Worm (Caenorhabditis elegans) whole organism, L4 larva: ENCODE results near the gene F55C10.4.
A peak's percentile ranks its signal among the peaks of the same experiment; 100 is the strongest.

Experiments
- F10B5.3 ChIP-seq: sonication (generic microtip); optimal IDR thresholded peaks from 2 replicates; lab custom pipeline; 2016; ENCODE audit warnings: mild to moderate bottlenecking, missing genetic modification characterization, missing compliant biosample characterization
- T26A8.4 ChIP-seq: fragments of 200-800 bp; sonication (Bioruptor generic); IDR thresholded peaks from 2 replicates; pipeline ENCODE4 v1.3.6; 2022; ENCODE audit warnings: missing genetic modification characterization, missing compliant biosample characterization
- Y5F2A.4 ChIP-seq: fragments of 200-800 bp; sonication (Bioruptor generic); optimal IDR thresholded peaks from 2 replicates; lab custom pipeline; 2018; ENCODE audit warnings: mild to moderate bottlenecking, missing genetic modification characterization, missing compliant biosample characterization
- ZK546.5 ChIP-seq, 2 experiments: sonication (generic microtip); optimal IDR thresholded peaks; 2 replicates each; lab custom pipeline; 2017; ENCODE audit warnings: missing biosample characterization in 2 of 2, missing genetic modification characterization in 2 of 2
- attf-4 ChIP-seq: sonication (generic microtip); optimal IDR thresholded peaks from 3 replicates; lab custom pipeline; 2017; ENCODE audit warnings: missing biosample characterization, missing genetic modification characterization
- ceh-20 ChIP-seq: fragments of 200-800 bp; sonication (Bioruptor generic); IDR thresholded peaks from 2 replicates; pipeline ENCODE4 v1.3.6; 2022; ENCODE audit warnings: missing genetic modification reagents, missing genetic modification characterization, missing compliant biosample characterization
- ces-1 ChIP-seq: fragments of 150-350 bp; sonication (generic microtip); optimal IDR thresholded peaks from 4 replicates; lab custom pipeline; 2014; ENCODE audit warnings: missing biosample characterization, missing genetic modification reagents, missing genetic modification characterization
- daf-16 ChIP-seq, 3 experiments: sonication (generic microtip); optimal IDR thresholded peaks; 2 replicates each; lab custom pipeline; 2016 to 2017; ENCODE audit warnings: missing genetic modification characterization in 3 of 3, missing genetic modification reagents in 3 of 3, mild to moderate bottlenecking in 2 of 3, missing compliant biosample characterization in 2 of 3, missing biosample characterization in 1 of 3, moderate library complexity in 1 of 3
- daf-19 ChIP-seq: fragments of 200-800 bp; sonication (Bioruptor generic); conservative IDR thresholded peaks from 2 replicates; pipeline ENCODE4 v1.3.6; 2022; ENCODE audit warnings: missing genetic modification characterization, missing compliant biosample characterization
- dmd-6 ChIP-seq: fragments of 200-800 bp; sonication (Bioruptor generic); IDR thresholded peaks from 2 replicates; pipeline ENCODE4 v1.3.6; 2022; ENCODE audit warnings: missing genetic modification reagents, missing genetic modification characterization, missing compliant biosample characterization
- duxl-1 ChIP-seq: sonication (generic microtip); optimal IDR thresholded peaks from 2 replicates; lab custom pipeline; 2016; ENCODE audit warnings: mild to moderate bottlenecking, missing genetic modification characterization, moderate library complexity, missing compliant biosample characterization; ENCODE audit not compliant: poor library complexity
- fkh-10 ChIP-seq: fragments of 150-350 bp; optimal IDR thresholded peaks from 2 replicates; lab custom pipeline; 2014; ENCODE audit warnings: missing biosample characterization, missing genetic modification reagents, missing genetic modification characterization
- fos-1 ChIP-seq: fragments of 150-350 bp; optimal IDR thresholded peaks from 2 replicates; lab custom pipeline; 2014; ENCODE audit warnings: missing biosample characterization, missing genetic modification characterization
- hlh-30 ChIP-seq: sonication (generic microtip); optimal IDR thresholded peaks from 2 replicates; lab custom pipeline; 2017; ENCODE audit warnings: antibody characterized with exemption, mild to moderate bottlenecking, missing genetic modification characterization, missing compliant biosample characterization; ENCODE audit not compliant: insufficient read depth
- lim-7 ChIP-seq: fragments of 200-800 bp; sonication (Bioruptor generic); IDR thresholded peaks from 2 replicates; pipeline ENCODE4 v1.3.6; 2022; ENCODE audit warnings: missing genetic modification characterization, missing compliant biosample characterization
- lsy-2 ChIP-seq, 2 experiments: fragments of 150-350 bp in 1 of 2; sonication (generic microtip) in 1 of 2; optimal IDR thresholded peaks; 2 replicates each; lab custom pipeline; 2014 to 2017; ENCODE audit warnings: missing biosample characterization in 2 of 2, missing genetic modification characterization in 2 of 2
- mep-1 ChIP-seq: fragments of 150-350 bp; sonication (generic microtip); optimal IDR thresholded peaks from 3 replicates; lab custom pipeline; 2014; ENCODE audit warnings: missing biosample characterization, missing genetic modification characterization
- mxl-3 ChIP-seq: fragments of 200-800 bp; sonication (Bioruptor generic); optimal IDR thresholded peaks from 2 replicates; lab custom pipeline; 2018; ENCODE audit warnings: mild to moderate bottlenecking, missing genetic modification characterization, missing compliant biosample characterization
- nhr-111 ChIP-seq: fragments of 200-800 bp; sonication (Bioruptor generic); optimal IDR thresholded peaks from 2 replicates; lab custom pipeline; 2018; ENCODE audit warnings: mild to moderate bottlenecking, missing genetic modification characterization, missing compliant biosample characterization
- nhr-28 ChIP-seq: fragments of 150-350 bp; optimal IDR thresholded peaks from 2 replicates; lab custom pipeline; 2014; ENCODE audit warnings: missing biosample characterization, missing genetic modification characterization
- nhr-41 ChIP-seq: fragments of 200-800 bp; sonication (Bioruptor generic); IDR thresholded peaks from 2 replicates; pipeline ENCODE4 v1.3.6; 2022; ENCODE audit warnings: missing genetic modification reagents, missing genetic modification characterization, missing compliant biosample characterization
- nhr-42 ChIP-seq: fragments of 200-800 bp; sonication (Bioruptor generic); IDR thresholded peaks from 2 replicates; pipeline ENCODE4 v1.3.6; 2022; ENCODE audit warnings: missing genetic modification characterization, missing compliant biosample characterization
- nhr-76 ChIP-seq: fragments of 150-350 bp; optimal IDR thresholded peaks from 2 replicates; lab custom pipeline; 2014; ENCODE audit warnings: missing biosample characterization, missing genetic modification characterization
- pqm-1 ChIP-seq: sonication (generic microtip); optimal IDR thresholded peaks from 2 replicates; lab custom pipeline; 2017; ENCODE audit warnings: missing biosample characterization, missing genetic modification characterization
- saeg-2 ChIP-seq: fragments of 200-800 bp; sonication (Bioruptor generic); IDR thresholded peaks from 2 replicates; pipeline ENCODE4 v1.3.6; 2022; ENCODE audit warnings: missing genetic modification reagents, missing genetic modification characterization, missing compliant biosample characterization
- sdz-12 ChIP-seq: fragments of 200-800 bp; sonication (Bioruptor generic); optimal IDR thresholded peaks from 2 replicates; lab custom pipeline; 2018; ENCODE audit warnings: mild to moderate bottlenecking, missing genetic modification characterization, missing compliant biosample characterization
- skn-1 ChIP-seq: fragments of 150-350 bp; optimal IDR thresholded peaks from 2 replicates; lab custom pipeline; 2014; ENCODE audit warnings: missing biosample characterization, missing genetic modification characterization
- snpc-1.2 ChIP-seq: fragments of 200-800 bp; sonication (Bioruptor generic); IDR thresholded peaks from 2 replicates; pipeline ENCODE4 v1.3.6; 2022; ENCODE audit warnings: missing genetic modification reagents, missing genetic modification characterization, missing compliant biosample characterization
- spr-3 ChIP-seq: fragments of 200-800 bp; sonication (Bioruptor generic); optimal IDR thresholded peaks from 2 replicates; lab custom pipeline; 2018; ENCODE audit warnings: mild to moderate bottlenecking, missing genetic modification characterization, missing compliant biosample characterization
- tag-97 ChIP-seq: fragments of 200-800 bp; sonication (Bioruptor generic); IDR thresholded peaks from 2 replicates; pipeline ENCODE4 v1.3.6; 2022; ENCODE audit warnings: missing genetic modification characterization, missing compliant biosample characterization
- unc-62 ChIP-seq, 3 experiments: fragments of 150-350 bp in 1 of 3; sonication (generic microtip); optimal IDR thresholded peaks in 2 of 3; peaks in 1 of 3; 1 replicate in 1 of 3; 2 replicates in 2 of 3; lab custom pipeline; 2014 to 2017; ENCODE audit warnings: missing biosample characterization in 3 of 3, missing genetic modification characterization in 3 of 3, missing genetic modification reagents in 3 of 3, missing genotype in 1 of 3
- zag-1 ChIP-seq: fragments of 150-350 bp; optimal IDR thresholded peaks from 2 replicates; lab custom pipeline; 2014; ENCODE audit warnings: missing biosample characterization, missing genetic modification characterization
- zfp-2 ChIP-seq: sonication (generic microtip); optimal IDR thresholded peaks from 2 replicates; lab custom pipeline; 2016; ENCODE audit warnings: mild to moderate bottlenecking, missing genetic modification characterization, missing compliant biosample characterization
- zfp-3 ChIP-seq: fragments of 200-800 bp; sonication (Bioruptor generic); conservative IDR thresholded peaks from 2 replicates; pipeline ENCODE4 v1.3.6; 2022; ENCODE audit warnings: missing genetic modification reagents, missing genetic modification characterization, missing compliant biosample characterization
- zip-11 ChIP-seq: fragments of 200-800 bp; sonication (Bioruptor generic); IDR thresholded peaks from 2 replicates; pipeline ENCODE4 v1.3.6; 2022; ENCODE audit warnings: missing genetic modification characterization, missing compliant biosample characterization
- zip-2 ChIP-seq: fragments of 150-350 bp; optimal IDR thresholded peaks from 2 replicates; lab custom pipeline; 2014; ENCODE audit warnings: missing biosample characterization, missing genetic modification characterization
- ztf-11 ChIP-seq: fragments of 150-350 bp; optimal IDR thresholded peaks from 2 replicates; lab custom pipeline; 2014; ENCODE audit warnings: missing biosample characterization, missing genetic modification characterization
- ztf-7 ChIP-seq: fragments of 150-350 bp; optimal IDR thresholded peaks from 2 replicates; lab custom pipeline; 2014; ENCODE audit warnings: missing biosample characterization, missing genetic modification characterization

Gene F55C10.4

ce11 chrV:11341913-11342312, 44.6 kb upstream of the F55C10.4 start, which contains the start of gene T02E9.5:
T02E9.5 (plus strand) TSS chrV:11342233.
- TF ChIP-seq attf-4 (tag; lab: Kevin White, UChicago) (no peak), ces-1 (peak; percentile 42)
- TF ChIP-seq, all 104 proteins: peak for 1

- no peak for TF ChIP-seq F10B5.3 (tag; lab: Kevin White, UChicago)
- TF ChIP-seq T26A8.4 (GFP tag; lab: Robert Waterston, UW): peak; percentile 54; the same call in 1 of the 2 replicates
- TF ChIP-seq ZK546.5 (tag; optimal IDR thresholded peaks at IDR 0.05; lab: Kevin White, UChicago): no peak
- TF ChIP-seq zag-1 (tag; lab: Kevin White, UChicago): no peak
- TF ChIP-seq unc-62 (GFP tag; optimal IDR thresholded peaks at IDR 0.05 in 1 of 2; lab: Kevin White, UChicago): peak in 1 of 2 experiments; percentile 65
- TF ChIP-seq unc-62 (tag; optimal IDR thresholded peaks at IDR 0.05; lab: Kevin White, UChicago): no peak
- peak; percentile 4 for TF ChIP-seq zip-2 (tag; lab: Kevin White, UChicago)
- TF ChIP-seq, all 104 proteins: peak for 3
Measured at ce11 chrV:11344112-11344511, 42.4 kb upstream of the F55C10.4 start.

- TF ChIP-seq unc-62 (GFP tag; optimal IDR thresholded peaks at IDR 0.05 in 1 of 2; lab: Kevin White, UChicago): peak in 1 of 2 experiments; percentile 74
- no peak for TF ChIP-seq unc-62 (tag; optimal IDR thresholded peaks at IDR 0.05; lab: Kevin White, UChicago)
- TF ChIP-seq T26A8.4 (GFP tag; lab: Robert Waterston, UW): no peak
- TF ChIP-seq zip-11 (GFP tag; lab: Robert Waterston, UW): no peak
- TF ChIP-seq duxl-1 (tag; lab: Kevin White, UChicago): no peak
- no peak for TF ChIP-seq mep-1 (tag; lab: Kevin White, UChicago)
- TF ChIP-seq dmd-6: no peak
- TF ChIP-seq skn-1 (tag; lab: Kevin White, UChicago): no peak
Measured at ce11 chrV:11344816-11345336, 41.7 kb upstream of the F55C10.4 start.

- TF ChIP-seq lim-7 (GFP tag; lab: Robert Waterston, UW) (no peak), saeg-2 (GFP tag; lab: Robert Waterston, UW) (no peak), dmd-6 (no peak), hlh-30 (tag; lab: Kevin White, UChicago) (no peak), zfp-3 (GFP tag; lab: Robert Waterston, UW) (no peak), nhr-111 (no peak), nhr-42 (GFP tag; lab: Robert Waterston, UW) (no peak), ceh-20 (GFP tag; lab: Robert Waterston, UW) (no peak), fos-1 (tag; lab: Kevin White, UChicago) (no peak), fkh-10 (GFP tag; lab: Kevin White, UChicago) (no peak), zfp-2 (tag; lab: Kevin White, UChicago) (no peak), nhr-76 (tag; lab: Kevin White, UChicago) (no peak), snpc-1.2 (GFP tag; lab: Robert Waterston, UW) (no peak)
Measured at ce11 chrV:11346912-11347311, 39.6 kb upstream of the F55C10.4 start, which contains the start of gene grl-7. grl-7 (minus strand) TSS chrV:11347012.

ce11 chrV:11351263-11351662, 35.3 kb upstream of the F55C10.4 start:
- TF ChIP-seq ztf-7 (tag; lab: Kevin White, UChicago): no peak
- TF ChIP-seq daf-19 (GFP tag; lab: Robert Waterston, UW): no peak
- TF ChIP-seq tag-97 (GFP tag; lab: Robert Waterston, UW): no peak
- peak; percentile 65 for TF ChIP-seq fkh-10 (GFP tag; lab: Kevin White, UChicago)
- peak in 1 of 2 experiments; percentile 6 for TF ChIP-seq lsy-2 (tag; optimal IDR thresholded peaks at IDR 0.05; lab: Kevin White, UChicago)
- TF ChIP-seq ces-1: peak; percentile 77

ce11 chrV:11352893-11353292, 33.6 kb upstream of the F55C10.4 start, which contains the start of gene npr-25:
npr-25 (minus strand) TSS chrV:11352993.
- no peak for TF ChIP-seq Y5F2A.4
- no peak for TF ChIP-seq daf-16 (GFP tag; optimal IDR thresholded peaks at IDR 0.05; lab: Kevin White, UChicago)
- no peak for TF ChIP-seq daf-16 (tag; optimal IDR thresholded peaks at IDR 0.05; lab: Kevin White, UChicago)
- TF ChIP-seq T26A8.4 (GFP tag; lab: Robert Waterston, UW): no peak
- no peak for TF ChIP-seq lsy-2 (tag; optimal IDR thresholded peaks at IDR 0.05; lab: Kevin White, UChicago)
- TF ChIP-seq sdz-12: no peak
- no peak for TF ChIP-seq skn-1 (tag; lab: Kevin White, UChicago)
- no peak for TF ChIP-seq pqm-1 (tag; lab: Kevin White, UChicago)
- TF ChIP-seq mxl-3: no peak
- TF ChIP-seq ztf-11: no peak
- TF ChIP-seq spr-3 (GFP tag; lab: Kevin White, UChicago): no peak
- TF ChIP-seq nhr-41 (GFP tag; lab: Robert Waterston, UW): no peak
- no peak for TF ChIP-seq ceh-20 (GFP tag; lab: Robert Waterston, UW)
- no peak for TF ChIP-seq mep-1 (tag; lab: Kevin White, UChicago)
- no peak for TF ChIP-seq snpc-1.2 (GFP tag; lab: Robert Waterston, UW)
- TF ChIP-seq nhr-28 (tag; lab: Kevin White, UChicago): no peak
